Fruit fly (Drosophila melanogaster): ENCODE measurements around the gene CG15764.

DNA sequence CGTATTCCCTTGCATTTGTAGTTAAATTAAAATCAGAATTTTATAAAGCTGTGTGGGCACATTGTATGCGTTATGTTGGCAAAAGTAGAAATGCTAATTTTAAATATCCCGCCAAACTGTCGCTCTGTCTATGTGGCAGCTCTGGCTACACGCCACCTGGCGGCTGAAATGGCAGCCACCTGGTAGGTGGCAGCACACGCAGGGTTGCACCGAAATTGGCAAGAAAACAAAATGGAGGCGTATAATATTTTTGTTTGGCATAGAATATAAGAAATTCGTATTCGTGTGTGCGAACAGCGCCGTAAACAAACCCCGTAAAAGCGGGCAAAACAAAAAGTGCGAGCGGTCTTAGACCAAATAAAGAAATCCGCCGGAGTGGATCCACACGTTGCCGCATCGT is 39.0 kb downstream of the CG15764 start, which contains the start of gene CG12236:
- TF ChIP-seq EcR (GFP tag; optimal IDR thresholded peaks at IDR 0.05) (no peak), usp (GFP tag; optimal IDR thresholded peaks at IDR 0.05) (no peak), Dll (optimal IDR thresholded peaks at IDR 0.05) (no peak), pan (optimal IDR thresholded peaks at IDR 0.05) (no peak), CG8478 (optimal IDR thresholded peaks at IDR 0.05) (no peak), psq (optimal IDR thresholded peaks at IDR 0.05) (no peak)
